Worm (Caenorhabditis elegans): ENCODE data around the gene lig-1.
A peak's percentile ranks its signal among the peaks of the same experiment; 100 is the strongest.

lig-1 gene

DNA sequence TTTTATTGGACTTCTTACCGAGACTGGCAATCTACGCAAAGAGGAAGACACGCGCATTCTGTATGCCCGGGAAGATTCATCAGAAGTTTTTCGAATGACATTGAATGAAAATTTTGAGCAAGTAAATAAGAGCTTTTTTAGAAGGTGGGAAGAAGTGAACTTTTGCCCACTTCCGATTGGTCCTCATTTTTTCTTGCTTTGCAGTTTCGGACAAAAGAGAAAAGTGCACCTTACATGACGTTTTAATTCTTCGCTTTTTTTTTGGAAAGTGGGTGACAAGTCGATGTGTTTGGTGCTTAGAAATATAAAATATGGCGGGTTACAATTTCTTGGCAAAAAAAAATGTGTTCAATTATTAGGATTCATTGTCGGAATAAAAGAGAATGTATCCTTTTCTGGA, 9.5 kb upstream of the lig-1 start, which contains the start of gene secs-1:
secs-1 (minus strand) TSS at position 101 of the 400 bp plus-strand sequence.
- TF ChIP-seq unc-39 (tag; optimal IDR thresholded peaks at IDR 0.05) (no peak), lin-13 (GFP tag; optimal IDR thresholded peaks at IDR 0.05) (no peak), arid-1 (GFP tag; conservative IDR thresholded peaks at IDR 0.05) (no peak), set-16 (GFP tag; IDR thresholded peaks at IDR 0.05) (no peak), zip-2 (tag; optimal IDR thresholded peaks at IDR 0.05) (no peak), ceh-20 (GFP tag; IDR thresholded peaks at IDR 0.05) (no peak), ZK546.5 (tag; optimal IDR thresholded peaks at IDR 0.05) (no peak), F49E8.2 (tag; optimal IDR thresholded peaks at IDR 0.05; ENCODE audit: borderline replicate concordance) (no peak), nhr-41 (GFP tag; IDR thresholded peaks at IDR 0.05) (no peak), aha-1 (tag) (no peak), ceh-44 (GFP tag; IDR thresholded peaks at IDR 0.05) (no peak), daf-16 (GFP tag; optimal IDR thresholded peaks at IDR 0.05) (no peak), daf-16 (tag; optimal IDR thresholded peaks at IDR 0.05) (no peak), lsy-2 (tag; optimal IDR thresholded peaks at IDR 0.05) (no peak)

DNA sequence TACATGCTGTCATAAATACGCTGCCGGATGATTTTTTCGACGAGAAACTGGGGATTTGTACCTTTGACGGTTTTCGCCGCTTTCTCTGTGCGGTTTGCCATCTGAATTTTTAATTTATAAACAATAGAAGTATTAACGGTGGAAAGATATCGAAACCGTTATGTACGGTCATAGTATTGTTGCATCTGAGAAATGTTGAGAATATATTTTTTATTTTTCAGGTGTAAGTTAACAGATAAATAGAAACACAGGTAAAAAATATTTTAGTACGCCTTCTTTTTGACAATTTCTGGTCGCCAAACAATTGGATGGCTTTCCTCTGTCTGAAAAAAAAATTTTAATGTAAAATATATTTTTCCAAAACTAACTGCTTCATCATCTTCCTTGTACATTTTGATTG, 8.0 kb upstream of the lig-1 start, which contains the start of gene prp-38:
prp-38 (minus strand) TSS at position 101 of the 400 bp plus-strand sequence.
- peak; percentile 70 for TF ChIP-seq aha-1 (tag)
- no peak for TF ChIP-seq skn-1 (tag; optimal IDR thresholded peaks at IDR 0.05)

DNA sequence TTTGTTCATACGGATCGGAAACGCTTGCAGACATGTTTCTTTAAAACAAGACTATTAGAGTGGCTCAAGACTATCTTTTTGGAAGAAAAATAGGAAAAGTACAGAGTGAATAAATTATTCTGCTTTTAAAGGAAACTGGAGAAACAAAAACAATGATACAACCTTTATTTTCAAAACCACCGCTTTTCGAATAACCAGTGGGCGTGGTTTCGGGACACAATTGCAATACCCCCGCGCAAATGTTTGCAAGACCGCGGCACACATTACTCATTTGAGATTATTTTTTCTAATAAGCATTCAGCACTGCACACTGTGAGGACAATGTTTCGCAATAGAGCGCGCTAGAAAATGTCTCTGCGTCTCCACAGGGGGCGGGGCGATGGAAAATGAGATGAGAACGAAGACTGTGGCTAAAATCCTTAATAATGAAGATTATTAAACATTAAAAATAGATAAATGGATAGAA, 6.0 kb upstream of the lig-1 start, which contains the start of gene plrg-1:
plrg-1 (minus strand) TSS at position 51 of the 466 bp plus-strand sequence.
- TF ChIP-seq zip-11 (GFP tag; IDR thresholded peaks at IDR 0.05) (peak; percentile 63; the same call in 1 of the 2 replicates), unc-130 (GFP tag; optimal IDR thresholded peaks at IDR 0.05) (peak; percentile 88), set-16 (GFP tag; IDR thresholded peaks at IDR 0.05) (no peak), hlh-11 (tag; optimal IDR thresholded peaks at IDR 0.05) (peak; percentile 89), fkh-10 (GFP tag; optimal IDR thresholded peaks at IDR 0.05) (peak; percentile 50), gei-8 (GFP tag; optimal IDR thresholded peaks at IDR 0.05) (peak; percentile 16), dmd-9 (GFP tag; IDR thresholded peaks at IDR 0.05) (peak; percentile 47; the same call in 1 of the 2 replicates), daf-19 (GFP tag; conservative IDR thresholded peaks at IDR 0.05) (peak; percentile 68; the same call in 1 of the 2 replicates), lir-3 (tag; optimal IDR thresholded peaks at IDR 0.05) (no peak), lin-15B (tag; optimal IDR thresholded peaks at IDR 0.05) (peak; percentile 87), D1046.2 (GFP tag; IDR thresholded peaks at IDR 0.05) (no peak), F10B5.3 (tag; optimal IDR thresholded peaks at IDR 0.05) (peak; percentile 60), dmd-6 (GFP tag; IDR thresholded peaks at IDR 0.05) (peak; percentile 82), php-3 (GFP tag; IDR thresholded peaks at IDR 0.05) (peak; percentile 77), snpc-1.2 (GFP tag; IDR thresholded peaks at IDR 0.05) (peak; percentile 67; the same call in 1 of the 2 replicates), pha-4 (GFP tag; IDR thresholded peaks at IDR 0.05) (peak; percentile 88), pha-4 (tag; optimal IDR thresholded peaks at IDR 0.05) (peak; percentile 58), aly-2 (tag; optimal IDR thresholded peaks at IDR 0.05) (no peak), tra-1 (GFP tag; IDR thresholded peaks at IDR 0.05) (peak; percentile 81), ztf-7 (tag; optimal IDR thresholded peaks at IDR 0.05) (no peak), daf-16 (GFP tag; optimal IDR thresholded peaks at IDR 0.05) (peak; percentile 70 to 73), daf-16 (tag; optimal IDR thresholded peaks at IDR 0.05) (peak; percentile 59), ama-1 (optimal IDR thresholded peaks at IDR 0.05) (no peak), ceh-20 (GFP tag; IDR thresholded peaks at IDR 0.05) (peak; percentile 89), Y48G9A.11 (GFP tag; IDR thresholded peaks at IDR 0.05) (peak; percentile 80), lin-13 (GFP tag; optimal IDR thresholded peaks at IDR 0.05) (peak; percentile 85), cey-2 (tag; optimal IDR thresholded peaks at IDR 0.05; ENCODE audit: borderline replicate concordance, insufficient read depth) (no peak), duxl-1 (tag; optimal IDR thresholded peaks at IDR 0.05; ENCODE audit: poor library complexity) (peak; percentile 90), lin-29 (GFP tag; IDR thresholded peaks at IDR 0.05) (peak; percentile 76), dpl-1 (GFP tag; optimal IDR thresholded peaks at IDR 0.05) (peak; percentile 82), ceh-32 (tag; optimal IDR thresholded peaks at IDR 0.05; ENCODE audit: poor library complexity) (no peak), daf-12 (tag; optimal IDR thresholded peaks at IDR 0.05) (no peak), nhr-25 (tag; optimal IDR thresholded peaks at IDR 0.05; ENCODE audit: borderline replicate concordance, insufficient read depth) (peak; percentile 42), nhr-28 (tag; optimal IDR thresholded peaks at IDR 0.05) (peak; percentile 85), mxl-2 (GFP tag; conservative IDR thresholded peaks at IDR 0.05) (0 out of 2 replicates have a peak, but pooled peaks have one; percentile 50), Y75B8A.6 (GFP tag; IDR thresholded peaks at IDR 0.05) (no peak), dmd-8 (GFP tag; IDR thresholded peaks at IDR 0.05) (peak; percentile 78; the same call in 1 of the 2 replicates)
